Worm (Caenorhabditis elegans): Measurements from ENCODE around the gene B0303.11.
A peak's percentile ranks its signal among the peaks of the same experiment; 100 is the strongest.

B0303.11 gene

DNA sequence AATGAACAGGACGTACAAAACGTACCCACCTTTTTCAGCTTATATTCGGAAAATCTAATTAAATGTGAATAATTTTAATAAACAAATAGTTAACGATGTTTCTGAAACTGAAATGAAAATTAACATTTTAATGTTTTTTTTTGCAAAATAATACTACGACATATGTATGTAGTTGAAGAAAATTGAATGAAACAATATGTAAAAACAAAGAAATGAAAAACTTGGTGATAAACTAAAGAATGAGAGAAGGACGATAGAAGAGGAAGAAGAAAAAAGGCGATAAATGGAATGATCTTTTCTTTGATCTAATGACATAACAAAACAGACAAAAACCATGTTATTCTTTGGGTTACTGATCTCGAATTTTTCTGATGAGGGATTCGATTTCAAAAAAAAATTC lies at the start of gene B0303.11:
Gene B0303.11, minus strand, starts transcription at position 101 of the 400 bp plus-strand sequence.
- TF ChIP-seq ets-5 (GFP tag; IDR thresholded peaks at IDR 0.05) (no peak), isw-1 (GFP tag; IDR thresholded peaks at IDR 0.05) (no peak), irx-1 (tag; optimal IDR thresholded peaks at IDR 0.05) (no peak), xbp-1 (tag; optimal IDR thresholded peaks at IDR 0.05) (no peak), lin-15B (tag; optimal IDR thresholded peaks at IDR 0.05) (no peak), lin-13 (GFP tag; optimal IDR thresholded peaks at IDR 0.05) (no peak), ztf-4 (tag; optimal IDR thresholded peaks at IDR 0.05) (no peak), sptf-1 (tag; optimal IDR thresholded peaks at IDR 0.05) (no peak), ceh-63 (GFP tag; optimal IDR thresholded peaks at IDR 0.05) (no peak), blmp-1 (tag; optimal IDR thresholded peaks at IDR 0.05) (no peak), nhr-28 (tag; optimal IDR thresholded peaks at IDR 0.05) (no peak), aha-1 (tag; optimal IDR thresholded peaks at IDR 0.05) (no peak), skn-1 (tag; optimal IDR thresholded peaks at IDR 0.05) (no peak), egl-13 (tag; optimal IDR thresholded peaks at IDR 0.05) (no peak), lin-39 (tag; optimal IDR thresholded peaks at IDR 0.05) (no peak), efl-1 (optimal IDR thresholded peaks at IDR 0.05) (no peak), efl-1 (GFP tag; optimal IDR thresholded peaks at IDR 0.05 in 1 of 2) (no peak), nhr-19 (GFP tag; conservative IDR thresholded peaks at IDR 0.05) (no peak), aly-2 (tag; optimal IDR thresholded peaks at IDR 0.05) (no peak), nhr-11 (tag; optimal IDR thresholded peaks at IDR 0.05) (no peak)

- TF ChIP-seq fkh-4 (tag; optimal IDR thresholded peaks at IDR 0.05; ENCODE audit: borderline replicate concordance) (no peak), lin-35 (GFP tag; optimal IDR thresholded peaks at IDR 0.05) (peak; percentile 19 to 51), egl-27 (tag; optimal IDR thresholded peaks at IDR 0.05) (no peak), nhr-85 (tag) (peak; percentile 40), efl-1 (optimal IDR thresholded peaks at IDR 0.05) (peak; percentile 15 to 45), efl-1 (GFP tag; optimal IDR thresholded peaks at IDR 0.05 in 1 of 2) (peak; percentile 26 to 89), dpl-1 (GFP tag; optimal IDR thresholded peaks at IDR 0.05) (peak in 2 of 3 experiments; percentile 25 to 58), lsy-2 (tag; optimal IDR thresholded peaks at IDR 0.05) (peak; percentile 14 to 61), hlh-4 (tag; optimal IDR thresholded peaks at IDR 0.05) (no peak), ets-5 (GFP tag; IDR thresholded peaks at IDR 0.05) (no peak), aha-1 (tag; optimal IDR thresholded peaks at IDR 0.05) (no peak), ama-1 (optimal IDR thresholded peaks at IDR 0.05) (no peak), snpc-4 (tag; optimal IDR thresholded peaks at IDR 0.05) (no peak), unc-130 (tag; optimal IDR thresholded peaks at IDR 0.05) (no peak), lin-39 (tag; optimal IDR thresholded peaks at IDR 0.05) (no peak), mep-1 (tag; optimal IDR thresholded peaks at IDR 0.05) (peak; percentile 25), blmp-1 (tag; optimal IDR thresholded peaks at IDR 0.05) (peak; percentile 35), egl-13 (tag; optimal IDR thresholded peaks at IDR 0.05) (no peak), snu-23 (GFP tag; optimal IDR thresholded peaks at IDR 0.05) (peak; percentile 24), nhr-20 (tag; optimal IDR thresholded peaks at IDR 0.05) (no peak), nhr-71 (tag; optimal IDR thresholded peaks at IDR 0.05) (peak; percentile 22), swsn-7 (tag; optimal IDR thresholded peaks at IDR 0.05) (peak; percentile 2), skn-1 (tag; optimal IDR thresholded peaks at IDR 0.05) (no peak)
Observed at ce11 chrIII:8754682-8755081, 44.5 kb upstream of the B0303.11 start, which contains the start of gene tomm-70. Gene tomm-70 (minus strand): TSS chrIII:8754750.

- no peak for TF ChIP-seq C16A3.4 (tag; optimal IDR thresholded peaks at IDR 0.05)
- no peak for TF ChIP-seq mab-9 (GFP tag; IDR thresholded peaks at IDR 0.05)
- no peak for TF ChIP-seq alr-1 (tag; optimal IDR thresholded peaks at IDR 0.05; ENCODE audit: borderline replicate concordance)
- no peak for TF ChIP-seq snpc-4 (tag; optimal IDR thresholded peaks at IDR 0.05)
- TF ChIP-seq C04F5.9 (tag; optimal IDR thresholded peaks at IDR 0.05): no peak
- no peak for TF ChIP-seq nhr-84 (tag; optimal IDR thresholded peaks at IDR 0.05)
- no peak for TF ChIP-seq egl-27 (tag; optimal IDR thresholded peaks at IDR 0.05)
- TF ChIP-seq hlh-17 (GFP tag; optimal IDR thresholded peaks at IDR 0.05; ENCODE audit: borderline replicate concordance): no peak
- no peak for TF ChIP-seq dpl-1 (GFP tag; optimal IDR thresholded peaks at IDR 0.05)
- no peak for TF ChIP-seq irx-1 (tag; optimal IDR thresholded peaks at IDR 0.05)
- no peak for TF ChIP-seq isw-1 (GFP tag; IDR thresholded peaks at IDR 0.05)
- TF ChIP-seq ceh-63 (GFP tag; optimal IDR thresholded peaks at IDR 0.05): no peak
- TF ChIP-seq fkh-8 (tag; optimal IDR thresholded peaks at IDR 0.05): no peak
- no peak for TF ChIP-seq ama-1 (optimal IDR thresholded peaks at IDR 0.05)
- no peak for TF ChIP-seq rnt-1 (tag; optimal IDR thresholded peaks at IDR 0.05)
- no peak for TF ChIP-seq fkh-10 (GFP tag; optimal IDR thresholded peaks at IDR 0.05)
- no peak for TF ChIP-seq egl-13 (tag; optimal IDR thresholded peaks at IDR 0.05)
- TF ChIP-seq efl-1 (optimal IDR thresholded peaks at IDR 0.05): no peak
- no peak for TF ChIP-seq efl-1 (GFP tag; optimal IDR thresholded peaks at IDR 0.05 in 1 of 2)
Observed at ce11 chrIII:8750606-8751005, 40.4 kb upstream of the B0303.11 start, which contains the start of gene ugtp-1. Gene ugtp-1 (minus strand): TSS chrIII:8750706.

Measured in whole organism, L1 larva.